Fruit fly (Drosophila melanogaster) whole organism: ENCODE data around the gene CG3008.

Experiments used
- CG8478 ChIP-seq: fragments of >200 bp; optimal IDR thresholded peaks from 2 replicates; lab custom pipeline; 2018; ENCODE audit warnings: inconsistent platforms
- Dll ChIP-seq: fragments of >200 bp; optimal IDR thresholded peaks from 2 replicates; lab custom pipeline; 2017
- EcR ChIP-seq, 2 experiments: fragments of >200 bp; optimal IDR thresholded peaks; 2 replicates each; lab custom pipeline; 2017; ENCODE audit warnings: missing biosample characterization in 2 of 2, missing genetic modification characterization in 2 of 2, missing genetic modification reagents in 2 of 2
- pan ChIP-seq: fragments of >200 bp; optimal IDR thresholded peaks from 2 replicates; lab custom pipeline; 2017
- psq ChIP-seq: fragments of >200 bp; optimal IDR thresholded peaks from 2 replicates; lab custom pipeline; 2017
- usp ChIP-seq: fragments of >200 bp; optimal IDR thresholded peaks from 2 replicates; lab custom pipeline; 2017; ENCODE audit warnings: missing biosample characterization, missing genetic modification characterization, mixed read lengths

CG3008 gene

dm6 chr2L:4856118-4856517, 27.0 kb upstream of the CG3008 start:
- TF ChIP-seq usp (GFP tag; lab: Kevin White, UChicago) (no peak), pan (lab: Kevin White, UChicago) (no peak), psq (no peak), CG8478 (no peak), Dll (no peak)

DNA sequence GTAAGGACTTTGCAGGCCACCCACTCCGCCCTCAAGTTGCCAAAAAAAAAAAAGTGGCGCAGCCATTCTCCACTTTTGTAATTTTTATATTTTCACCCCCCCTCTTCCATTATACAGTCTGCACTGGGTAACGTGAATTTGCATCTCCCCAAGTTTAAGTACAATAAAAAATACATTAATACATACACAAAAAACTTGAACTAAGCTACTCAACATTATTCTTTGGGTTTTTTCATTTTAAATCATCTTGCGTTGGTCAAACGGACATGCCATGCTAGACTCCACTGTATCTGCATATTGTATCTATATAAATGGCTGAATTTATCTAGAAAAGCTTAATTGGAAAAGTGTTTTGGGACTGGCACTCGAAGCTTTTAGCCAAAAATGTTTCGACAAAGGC, 21.6 kb upstream of the CG3008 start:
- no peak for TF ChIP-seq psq
- TF ChIP-seq CG8478 = no peak
- no peak for TF ChIP-seq pan (lab: Kevin White, UChicago)
- TF ChIP-seq Dll = no peak
- no peak for TF ChIP-seq EcR (GFP tag; optimal IDR thresholded peaks at IDR 0.05; lab: Kevin White, UChicago)
- no peak for TF ChIP-seq usp (GFP tag; lab: Kevin White, UChicago)

- no peak for TF ChIP-seq usp (GFP tag; lab: Kevin White, UChicago)
- TF ChIP-seq EcR (GFP tag; optimal IDR thresholded peaks at IDR 0.05; lab: Kevin White, UChicago) = no peak
- no peak for TF ChIP-seq pan (lab: Kevin White, UChicago)
- TF ChIP-seq Dll = no peak
- TF ChIP-seq psq = no peak
- no peak for TF ChIP-seq CG8478
Observed at dm6 chr2L:4865400-4865799, 17.7 kb upstream of the CG3008 start.

dm6 chr2L:4868383-4868782, 14.7 kb upstream of the CG3008 start:
- TF ChIP-seq psq (no peak), usp (GFP tag; lab: Kevin White, UChicago) (no peak), EcR (GFP tag; optimal IDR thresholded peaks at IDR 0.05; lab: Kevin White, UChicago) (no peak), CG8478 (no peak), Dll (no peak)

DNA sequence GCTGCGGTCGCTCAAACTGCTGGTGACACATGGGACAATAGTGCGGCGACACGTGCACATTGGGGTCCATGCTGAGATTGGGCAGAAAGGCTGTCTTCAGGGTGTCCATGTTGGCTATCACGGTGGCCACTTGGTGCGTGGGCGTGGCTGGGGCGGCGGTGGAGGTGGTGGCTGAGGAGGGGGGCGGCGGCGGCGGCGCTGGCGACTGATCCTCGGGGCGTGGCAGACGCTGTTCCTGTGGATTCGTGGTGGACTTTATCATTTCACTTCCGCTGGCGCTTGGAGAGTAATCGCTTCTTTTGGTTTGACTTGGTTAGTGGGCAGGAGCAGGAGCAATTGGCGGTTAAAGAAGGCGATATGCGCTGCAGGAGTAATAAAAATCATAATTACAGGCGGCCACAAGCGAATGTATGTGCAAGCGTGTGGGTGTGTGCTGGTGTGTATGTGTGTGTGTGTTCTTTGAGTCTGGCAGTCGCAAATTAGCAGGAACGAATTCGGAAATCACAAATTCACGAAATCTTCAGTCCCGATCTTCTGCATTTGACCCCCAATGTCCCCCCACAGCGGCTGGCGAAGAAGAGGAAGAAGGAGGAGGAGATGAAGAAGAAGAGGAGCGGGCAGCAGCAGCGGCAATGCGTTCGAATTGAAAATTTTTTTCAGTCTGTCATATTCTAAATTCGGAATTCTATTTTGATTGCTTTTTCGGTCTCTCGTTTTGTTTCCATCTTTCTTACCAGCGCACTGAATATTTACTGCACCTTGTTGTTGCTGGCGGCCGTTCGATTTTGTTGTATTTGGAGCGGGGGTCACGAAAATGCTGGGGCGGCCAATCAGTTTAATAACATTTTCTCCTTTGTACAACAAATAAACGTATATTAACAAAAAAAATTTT, 721 bp upstream of the CG3008 start:
- no peak for TF ChIP-seq psq
- no peak for TF ChIP-seq usp (GFP tag; lab: Kevin White, UChicago)
- TF ChIP-seq CG8478 = no peak
- TF ChIP-seq EcR (GFP tag; optimal IDR thresholded peaks at IDR 0.05; lab: Kevin White, UChicago) = no peak
- no peak for TF ChIP-seq Dll
- no peak for TF ChIP-seq pan (lab: Kevin White, UChicago)

DNA sequence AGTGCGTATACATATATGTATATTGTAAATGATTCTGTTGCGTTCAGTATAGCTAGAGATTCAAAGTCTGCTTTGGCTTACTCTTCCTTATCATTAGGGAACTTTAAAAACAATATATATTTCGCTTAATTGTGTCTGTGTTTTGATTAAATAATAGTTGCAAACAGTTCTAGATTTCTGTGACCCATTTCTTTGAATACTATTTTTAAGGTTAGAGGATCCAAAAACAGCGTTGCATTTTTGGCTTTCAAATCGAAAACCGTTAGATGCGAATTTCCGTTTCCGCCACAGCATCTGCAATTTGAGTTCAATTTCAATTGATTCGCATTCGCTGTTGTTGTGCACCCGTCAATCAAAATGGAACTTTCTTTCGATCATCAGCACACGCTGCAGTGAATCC, 3.0 kb downstream of the CG3008 start:
- TF ChIP-seq usp (GFP tag; lab: Kevin White, UChicago) = no peak

dm6 chr2L:4886645-4887044, 3.5 kb downstream of the CG3008 start:
- TF ChIP-seq Dll = no peak
- TF ChIP-seq pan (lab: Kevin White, UChicago) = no peak
- no peak for TF ChIP-seq EcR (GFP tag; optimal IDR thresholded peaks at IDR 0.05; lab: Kevin White, UChicago)
- no peak for TF ChIP-seq CG8478
- no peak for TF ChIP-seq usp (GFP tag; lab: Kevin White, UChicago)
- TF ChIP-seq psq = no peak

DNA sequence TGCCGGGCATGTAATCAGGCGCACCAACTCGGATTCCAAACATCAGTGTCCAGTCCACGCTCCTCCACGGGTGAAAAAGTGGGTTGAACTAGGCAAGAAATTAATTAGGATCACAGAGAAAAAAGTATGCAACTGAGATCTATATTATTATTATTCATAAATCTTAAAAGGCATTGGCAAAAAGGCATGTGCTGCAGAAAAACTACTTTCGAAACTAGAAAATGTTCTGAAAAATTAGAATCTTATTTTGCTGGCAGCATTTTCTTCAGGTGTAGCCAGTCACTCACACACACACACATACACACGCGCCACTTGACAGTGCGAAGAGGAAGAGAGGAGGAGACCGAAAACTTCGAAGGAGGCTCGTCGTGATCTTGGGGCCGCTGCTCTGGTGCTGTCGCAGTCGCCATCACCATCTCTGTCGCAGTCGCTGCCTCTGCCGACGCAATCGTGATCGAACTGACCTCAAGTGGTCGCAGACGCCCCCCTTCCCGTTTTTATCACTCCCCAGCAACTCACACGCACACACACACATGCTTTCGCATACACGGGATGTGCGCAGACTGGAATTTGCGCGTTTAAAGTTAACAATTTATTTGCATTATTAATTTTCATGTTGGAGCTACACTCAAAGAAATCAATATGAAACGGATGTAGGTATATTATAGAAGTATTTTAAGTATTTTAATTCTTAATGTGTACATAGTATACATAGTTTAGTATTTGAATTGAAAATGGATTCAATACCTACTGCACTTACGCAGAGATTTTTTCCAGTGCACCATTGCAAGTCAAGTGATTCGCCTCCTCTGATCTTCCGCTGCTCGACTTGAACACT, 4.5 kb downstream of the CG3008 start:
- TF ChIP-seq pan (lab: Kevin White, UChicago) = no peak
- TF ChIP-seq CG8478 = no peak
- TF ChIP-seq usp (GFP tag; lab: Kevin White, UChicago) = no peak
- no peak for TF ChIP-seq Dll
- TF ChIP-seq EcR (GFP tag; optimal IDR thresholded peaks at IDR 0.05; lab: Kevin White, UChicago) = no peak
- TF ChIP-seq psq = no peak

dm6 chr2L:4888541-4888940, 5.4 kb downstream of the CG3008 start:
- TF ChIP-seq CG8478 (no peak), psq (no peak), EcR (GFP tag; optimal IDR thresholded peaks at IDR 0.05; lab: Kevin White, UChicago) (no peak), Dll (no peak), pan (lab: Kevin White, UChicago) (no peak), usp (GFP tag; lab: Kevin White, UChicago) (no peak)

DNA sequence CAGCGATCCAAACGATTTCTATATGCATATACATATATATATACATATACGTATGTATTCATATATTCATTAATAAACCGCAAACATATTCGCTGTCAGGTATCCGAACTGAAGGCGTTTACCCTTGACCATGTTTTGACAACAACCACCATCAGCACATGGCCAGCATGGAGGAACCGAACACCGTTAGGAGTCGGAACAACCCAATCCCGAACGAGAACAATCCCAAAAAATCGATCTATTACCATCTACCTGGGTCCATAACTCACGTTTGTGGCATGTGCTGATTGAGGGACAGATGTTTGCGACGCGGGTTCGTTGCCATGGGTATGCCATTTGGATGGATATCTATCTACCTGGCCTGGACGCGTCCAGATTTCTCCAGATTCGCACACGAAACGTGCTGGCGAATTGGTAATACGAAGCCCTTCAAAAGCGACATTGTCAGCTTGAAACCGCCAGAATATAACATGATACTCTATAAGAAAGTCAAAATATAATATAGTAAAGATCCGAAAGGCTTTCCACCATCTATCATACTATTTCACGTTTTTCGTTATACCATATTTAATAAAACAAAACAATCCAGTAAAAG, 6.5 kb downstream of the CG3008 start, which contains the start of gene CG15625:
TSS of gene CG15625 (plus strand) at position 545 of the 595 bp plus-strand sequence.
- no peak for TF ChIP-seq pan (lab: Kevin White, UChicago)
- TF ChIP-seq CG8478 = no peak
- TF ChIP-seq usp (GFP tag; lab: Kevin White, UChicago) = no peak
- no peak for TF ChIP-seq Dll
- no peak for TF ChIP-seq psq
- no peak for TF ChIP-seq EcR (GFP tag; optimal IDR thresholded peaks at IDR 0.05; lab: Kevin White, UChicago)

DNA sequence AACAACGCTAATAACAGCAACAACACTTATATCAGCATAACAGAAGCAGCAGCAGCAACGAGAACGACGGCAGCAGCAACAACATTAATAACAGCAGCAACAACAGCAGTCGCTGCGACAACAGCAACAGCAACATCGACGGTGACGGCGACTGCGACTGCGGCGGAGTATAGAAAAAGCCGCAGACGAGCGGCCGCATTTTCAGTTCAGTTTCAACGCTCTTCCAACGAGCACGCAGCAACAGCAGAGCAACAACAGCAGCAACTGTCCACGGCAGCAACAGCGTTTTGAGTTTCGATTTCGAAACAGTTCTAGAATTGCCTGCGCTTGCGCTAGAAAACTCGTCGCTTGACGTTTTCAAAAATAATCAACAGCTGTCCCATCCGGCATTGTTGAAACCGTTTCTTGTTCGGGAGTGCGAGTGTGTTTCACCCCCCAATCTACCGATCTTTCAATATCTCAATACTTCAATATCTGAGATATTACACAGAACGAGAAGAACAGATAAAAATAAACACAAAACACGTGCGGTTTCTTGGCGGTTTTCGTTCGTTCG, 8.9 kb downstream of the CG3008 start, which contains the start of gene CG3036:
TSS of gene CG3036 (plus strand) at position 199 of the 556 bp plus-strand sequence.
- TF ChIP-seq Dll (no peak), CG8478 (no peak), EcR (GFP tag; optimal IDR thresholded peaks at IDR 0.05; lab: Kevin White, UChicago) (no peak), psq (no peak), pan (lab: Kevin White, UChicago) (no peak), usp (GFP tag; lab: Kevin White, UChicago) (no peak)

DNA sequence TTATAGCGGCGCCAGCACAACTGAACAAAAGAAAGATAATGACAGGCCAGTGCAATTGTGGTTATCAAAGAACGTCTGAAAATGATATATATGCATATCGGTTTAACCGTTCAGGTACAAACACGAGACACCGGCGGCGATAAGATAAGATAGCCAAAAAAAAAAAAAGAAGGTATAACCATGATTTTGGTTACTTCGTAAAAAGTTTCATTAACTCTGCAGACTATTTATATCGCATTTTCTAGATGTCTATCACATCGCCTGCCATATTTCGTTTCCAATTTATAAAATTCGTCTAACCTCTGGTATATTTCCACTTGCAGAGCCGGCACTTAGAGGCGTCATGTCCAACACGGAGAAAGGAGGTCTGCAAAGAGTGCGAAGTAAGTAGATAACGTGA, 10.5 kb downstream of the CG3008 start:
- no peak for TF ChIP-seq psq
- TF ChIP-seq Dll = no peak
- no peak for TF ChIP-seq pan (lab: Kevin White, UChicago)
- TF ChIP-seq usp (GFP tag; lab: Kevin White, UChicago) = no peak
- TF ChIP-seq EcR (GFP tag; optimal IDR thresholded peaks at IDR 0.05; lab: Kevin White, UChicago) = no peak
- TF ChIP-seq CG8478 = no peak
